Worm (Caenorhabditis elegans) whole organism, midembryonic: ENCODE data around the gene str-156.

Experiments
- T22C8.4 ChIP-seq: fragments of 200-800 bp; sonication (Bioruptor generic); IDR thresholded peaks from 2 replicates; pipeline ENCODE4 v1.3.6; 2022; ENCODE audit warnings: missing genetic modification characterization, missing compliant biosample characterization
- cog-1 ChIP-seq: sonication (generic microtip); optimal IDR thresholded peaks from 2 replicates; lab custom pipeline; 2016; ENCODE audit warnings: missing genetic modification characterization, missing compliant biosample characterization
- klf-2 ChIP-seq: fragments of 200-800 bp; sonication (Bioruptor generic); conservative IDR thresholded peaks from 2 replicates; pipeline ENCODE4 v1.3.6; 2022; ENCODE audit warnings: missing genetic modification reagents, missing genetic modification characterization, missing compliant biosample characterization
- med-1 ChIP-seq: sonication (generic microtip); optimal IDR thresholded peaks from 2 replicates; lab custom pipeline; 2017; ENCODE audit warnings: missing genetic modification characterization, mild to moderate bottlenecking, missing compliant biosample characterization, antibody characterized with exemption, missing genetic modification reagents; ENCODE audit not compliant: insufficient read depth
- ref-1 ChIP-seq: fragments of 200-800 bp; sonication (Bioruptor generic); conservative IDR thresholded peaks from 2 replicates; pipeline ENCODE4 v1.3.6; 2022; ENCODE audit warnings: missing genetic modification reagents, missing genetic modification characterization, missing compliant biosample characterization
- tab-1 ChIP-seq: fragments of 200-800 bp; sonication (Bioruptor generic); IDR thresholded peaks from 2 replicates; pipeline ENCODE4 v1.3.6; 2022; ENCODE audit warnings: missing genetic modification characterization, missing compliant biosample characterization
- ztf-23 ChIP-seq: fragments of 200-800 bp; sonication (Bioruptor generic); IDR thresholded peaks from 2 replicates; pipeline ENCODE4 v1.3.6; 2022; ENCODE audit warnings: missing genetic modification reagents, missing genetic modification characterization, missing compliant biosample characterization
- ztf-29 ChIP-seq: fragments of 200-800 bp; sonication (Bioruptor generic); IDR thresholded peaks from 2 replicates; pipeline ENCODE4 v1.3.6; 2022; ENCODE audit warnings: missing genetic modification reagents, missing genetic modification characterization, missing compliant biosample characterization

DNA sequence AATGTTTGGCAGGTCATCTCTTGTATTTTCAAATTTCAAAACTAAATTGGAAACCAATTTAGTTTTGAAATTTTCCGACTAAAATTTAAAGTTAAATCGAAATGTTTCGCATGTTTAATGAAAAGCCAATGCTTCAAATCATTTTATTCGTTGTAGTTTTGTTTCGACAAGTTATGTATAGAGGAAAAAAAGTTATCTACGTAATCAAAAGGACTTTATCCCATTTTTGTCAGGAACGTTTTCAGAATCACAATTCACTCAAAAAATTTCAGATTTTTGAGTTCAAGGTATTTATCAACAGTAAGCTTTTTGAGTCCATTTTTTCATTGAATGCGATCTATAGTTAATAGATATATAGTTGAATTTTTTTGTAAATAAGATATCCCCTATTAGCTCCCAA is 25.5 kb downstream of the str-156 start, which contains the start of gene str-168:
- TF ChIP-seq klf-2 (GFP tag; lab: Robert Waterston, UW) (no peak), ref-1 (GFP tag; lab: Robert Waterston, UW) (no peak), med-1 (no peak), cog-1 (tag; lab: Kevin White, UChicago) (no peak), ztf-23 (GFP tag; lab: Robert Waterston, UW) (no peak), tab-1 (GFP tag; lab: Robert Waterston, UW) (no peak), T22C8.4 (GFP tag; lab: Robert Waterston, UW) (no peak), ztf-29 (no peak)
